Worm (Caenorhabditis elegans) whole organism, young adult: Measurements from ENCODE around the gene F42A6.2.
"Not testable (repeated sequence)": the region's sequence is repeated elsewhere in the genome, so short reads cannot be mapped to it uniquely, and the experiment has no call there.

Source experiments
- akir-1 ChIP-seq: fragments of 200-800 bp; sonication (Bioruptor generic); optimal IDR thresholded peaks from 2 replicates; lab custom pipeline; 2018; ENCODE audit warnings: mild to moderate bottlenecking, missing genetic modification characterization, moderate library complexity, missing compliant biosample characterization
- ccch-3 ChIP-seq: fragments of 200-800 bp; sonication (Bioruptor generic); optimal IDR thresholded peaks from 2 replicates; lab custom pipeline; 2018; ENCODE audit warnings: mild to moderate bottlenecking, missing genetic modification characterization, missing compliant biosample characterization

- not testable (repeated sequence) for TF ChIP-seq ccch-3, akir-1 (GFP tag; lab: Kevin White, UChicago)
These were observed 27.2 kb upstream of the F42A6.2 start for ce11 chrIV:3314099-3314498.
